Worm (Caenorhabditis elegans): ENCODE measurements around the gene C48B4.8.

DNA sequence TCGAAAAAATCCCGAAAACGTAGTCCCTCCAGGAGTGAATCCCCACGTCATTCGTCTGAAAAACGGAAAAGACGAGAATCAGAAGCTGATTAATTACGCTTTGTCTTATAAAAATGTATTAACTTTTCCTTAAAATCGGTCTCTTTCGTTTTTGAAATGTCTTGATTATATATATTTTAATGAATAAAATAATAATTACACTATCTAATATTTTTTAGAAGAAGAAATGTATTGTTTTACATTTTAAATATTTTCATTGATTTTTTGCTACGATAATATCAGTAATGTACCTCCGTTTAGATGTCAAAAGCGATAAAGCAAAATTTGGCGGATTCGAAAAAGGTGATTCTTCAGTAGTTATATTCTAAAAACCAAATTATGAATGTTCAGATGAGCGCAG lies 35.8 kb downstream of the C48B4.8 start, which contains the start of gene trpp-3:
- TF ChIP-seq sem-2 (GFP tag; optimal IDR thresholded peaks at IDR 0.05) (no peak), ces-1 (GFP tag; optimal IDR thresholded peaks at IDR 0.05) (no peak), snpc-4 (tag; optimal IDR thresholded peaks at IDR 0.05) (no peak), blmp-1 (tag; optimal IDR thresholded peaks at IDR 0.05) (no peak), elt-3 (tag; optimal IDR thresholded peaks at IDR 0.05) (no peak)
